Worm (Caenorhabditis elegans) whole organism, L4 larva: ENCODE results near the gene clec-187.
A peak's percentile ranks its signal among the peaks of the same experiment; 100 is the strongest.

ENCODE experiments used
- F49E8.2 ChIP-seq: sonication (generic microtip); optimal IDR thresholded peaks from 2 replicates; lab custom pipeline; 2016; ENCODE audit warnings: missing compliant biosample characterization, mild to moderate bottlenecking, missing genetic modification characterization, borderline replicate concordance
- T20F7.1 ChIP-seq: fragments of 200-800 bp; sonication (Bioruptor generic); optimal IDR thresholded peaks from 2 replicates; lab custom pipeline; 2018; ENCODE audit warnings: mild to moderate bottlenecking, missing genetic modification characterization, missing compliant biosample characterization
- Y105C5A.15 ChIP-seq: fragments of 200-800 bp; sonication (Bioruptor generic); IDR thresholded peaks from 2 replicates; pipeline ENCODE4 v1.3.6; 2022; ENCODE audit warnings: missing genetic modification characterization, missing compliant biosample characterization
- Y5F2A.4 ChIP-seq: fragments of 200-800 bp; sonication (Bioruptor generic); optimal IDR thresholded peaks from 2 replicates; lab custom pipeline; 2018; ENCODE audit warnings: mild to moderate bottlenecking, missing genetic modification characterization, missing compliant biosample characterization
- Y75B8A.6 ChIP-seq: fragments of 200-800 bp; sonication (Bioruptor generic); IDR thresholded peaks from 2 replicates; pipeline ENCODE4 v1.3.6; 2022; ENCODE audit warnings: missing genetic modification reagents, missing genetic modification characterization, missing compliant biosample characterization
- ama-1 ChIP-seq: fragments of 150-350 bp; optimal IDR thresholded peaks from 2 replicates; lab custom pipeline; 2014; ENCODE audit warnings: inconsistent platforms, mixed read lengths
- ceh-44 ChIP-seq: fragments of 200-800 bp; sonication (Bioruptor generic); IDR thresholded peaks from 2 replicates; pipeline ENCODE4 v1.3.6; 2022; ENCODE audit warnings: missing genetic modification reagents, missing genetic modification characterization, missing compliant biosample characterization
- ceh-62 ChIP-seq: sonication (generic microtip); optimal IDR thresholded peaks from 2 replicates; lab custom pipeline; 2017; ENCODE audit warnings: missing biosample characterization, missing genetic modification characterization
- ctbp-1 ChIP-seq: fragments of 200-800 bp; sonication (Bioruptor generic); IDR thresholded peaks from 2 replicates; pipeline ENCODE4 v1.3.6; 2022; ENCODE audit warnings: missing genetic modification reagents, missing genetic modification characterization, missing compliant biosample characterization
- daf-12 ChIP-seq: fragments of 150-350 bp; optimal IDR thresholded peaks from 2 replicates; lab custom pipeline; 2014; ENCODE audit warnings: missing biosample characterization, missing genetic modification reagents, missing genetic modification characterization
- daf-16 ChIP-seq, 3 experiments: sonication (generic microtip); optimal IDR thresholded peaks; 2 replicates each; lab custom pipeline; 2016 to 2017; ENCODE audit warnings: missing genetic modification characterization in 3 of 3, missing genetic modification reagents in 3 of 3, mild to moderate bottlenecking in 2 of 3, missing compliant biosample characterization in 2 of 3, missing biosample characterization in 1 of 3, moderate library complexity in 1 of 3
- daf-19 ChIP-seq: fragments of 200-800 bp; sonication (Bioruptor generic); conservative IDR thresholded peaks from 2 replicates; pipeline ENCODE4 v1.3.6; 2022; ENCODE audit warnings: missing genetic modification characterization, missing compliant biosample characterization
- daf-8 ChIP-seq: fragments of 200-800 bp; sonication (Bioruptor generic); IDR thresholded peaks from 2 replicates; pipeline ENCODE4 v1.3.6; 2022; ENCODE audit warnings: missing genetic modification characterization, missing compliant biosample characterization
- dmd-6 ChIP-seq: fragments of 200-800 bp; sonication (Bioruptor generic); IDR thresholded peaks from 2 replicates; pipeline ENCODE4 v1.3.6; 2022; ENCODE audit warnings: missing genetic modification reagents, missing genetic modification characterization, missing compliant biosample characterization
- dpl-1 ChIP-seq: fragments of 150-350 bp; optimal IDR thresholded peaks from 2 replicates; lab custom pipeline; 2014; ENCODE audit warnings: missing biosample characterization, missing genetic modification reagents, missing genetic modification characterization
- dve-1 ChIP-seq: sonication (generic microtip); optimal IDR thresholded peaks from 2 replicates; lab custom pipeline; 2017; ENCODE audit warnings: antibody characterized with exemption, mild to moderate bottlenecking, missing genetic modification characterization, missing compliant biosample characterization; ENCODE audit not compliant: insufficient read depth
- egl-27 ChIP-seq: sonication (generic microtip); optimal IDR thresholded peaks from 3 replicates; lab custom pipeline; 2017; ENCODE audit warnings: missing biosample characterization, missing genetic modification reagents, missing genetic modification characterization
- fkh-10 ChIP-seq: fragments of 150-350 bp; optimal IDR thresholded peaks from 2 replicates; lab custom pipeline; 2014; ENCODE audit warnings: missing biosample characterization, missing genetic modification reagents, missing genetic modification characterization
- hmg-1.1 ChIP-seq: fragments of 200-800 bp; sonication (Bioruptor generic); IDR thresholded peaks from 2 replicates; pipeline ENCODE4 v1.3.6; 2022; ENCODE audit warnings: missing genetic modification reagents, missing genetic modification characterization, missing compliant biosample characterization
- lin-15B ChIP-seq: fragments of 150-350 bp; sonication (generic microtip); optimal IDR thresholded peaks from 3 replicates; lab custom pipeline; 2014; ENCODE audit warnings: missing biosample characterization, missing genetic modification characterization
- mdl-1 ChIP-seq, 2 experiments: fragments of 150-350 bp in 1 of 2; sonication (generic microtip) in 1 of 2; optimal IDR thresholded peaks; 2 replicates each; lab custom pipeline; 2014 to 2017; ENCODE audit warnings: missing biosample characterization in 2 of 2, missing genetic modification characterization in 2 of 2
- mep-1 ChIP-seq: fragments of 150-350 bp; sonication (generic microtip); optimal IDR thresholded peaks from 3 replicates; lab custom pipeline; 2014; ENCODE audit warnings: missing biosample characterization, missing genetic modification characterization
- nhr-102 ChIP-seq: sonication (generic microtip); optimal IDR thresholded peaks from 2 replicates; lab custom pipeline; 2016; ENCODE audit warnings: mild to moderate bottlenecking, missing genetic modification characterization, moderate library complexity, missing compliant biosample characterization
- nhr-11 ChIP-seq: fragments of 150-350 bp; optimal IDR thresholded peaks from 2 replicates; lab custom pipeline; 2014; ENCODE audit warnings: missing biosample characterization, missing genetic modification characterization
- nhr-237 ChIP-seq: sonication (generic microtip); optimal IDR thresholded peaks from 2 replicates; lab custom pipeline; 2017; ENCODE audit warnings: missing biosample characterization, missing genetic modification characterization
- nhr-25 ChIP-seq: sonication (generic microtip); optimal IDR thresholded peaks from 2 replicates; lab custom pipeline; 2017; ENCODE audit warnings: missing genetic modification characterization, mild to moderate bottlenecking, missing compliant biosample characterization, antibody characterized with exemption, moderate library complexity, borderline replicate concordance; ENCODE audit not compliant: insufficient read depth
- nhr-28 ChIP-seq: fragments of 150-350 bp; optimal IDR thresholded peaks from 2 replicates; lab custom pipeline; 2014; ENCODE audit warnings: missing biosample characterization, missing genetic modification characterization
- nhr-41 ChIP-seq: fragments of 200-800 bp; sonication (Bioruptor generic); IDR thresholded peaks from 2 replicates; pipeline ENCODE4 v1.3.6; 2022; ENCODE audit warnings: missing genetic modification reagents, missing genetic modification characterization, missing compliant biosample characterization
- nhr-6 ChIP-seq: fragments of 150-350 bp; optimal IDR thresholded peaks from 2 replicates; lab custom pipeline; 2014; ENCODE audit warnings: missing biosample characterization, missing genetic modification characterization
- pqm-1 ChIP-seq: sonication (generic microtip); optimal IDR thresholded peaks from 2 replicates; lab custom pipeline; 2017; ENCODE audit warnings: missing biosample characterization, missing genetic modification characterization
- sdz-12 ChIP-seq: fragments of 200-800 bp; sonication (Bioruptor generic); optimal IDR thresholded peaks from 2 replicates; lab custom pipeline; 2018; ENCODE audit warnings: mild to moderate bottlenecking, missing genetic modification characterization, missing compliant biosample characterization
- unc-62 ChIP-seq, 3 experiments: fragments of 150-350 bp in 1 of 3; sonication (generic microtip); optimal IDR thresholded peaks in 2 of 3; peaks in 1 of 3; 1 replicate in 1 of 3; 2 replicates in 2 of 3; lab custom pipeline; 2014 to 2017; ENCODE audit warnings: missing biosample characterization in 3 of 3, missing genetic modification characterization in 3 of 3, missing genetic modification reagents in 3 of 3, missing genotype in 1 of 3
- ztf-7 ChIP-seq: fragments of 150-350 bp; optimal IDR thresholded peaks from 2 replicates; lab custom pipeline; 2014; ENCODE audit warnings: missing biosample characterization, missing genetic modification characterization

Gene clec-187

DNA sequence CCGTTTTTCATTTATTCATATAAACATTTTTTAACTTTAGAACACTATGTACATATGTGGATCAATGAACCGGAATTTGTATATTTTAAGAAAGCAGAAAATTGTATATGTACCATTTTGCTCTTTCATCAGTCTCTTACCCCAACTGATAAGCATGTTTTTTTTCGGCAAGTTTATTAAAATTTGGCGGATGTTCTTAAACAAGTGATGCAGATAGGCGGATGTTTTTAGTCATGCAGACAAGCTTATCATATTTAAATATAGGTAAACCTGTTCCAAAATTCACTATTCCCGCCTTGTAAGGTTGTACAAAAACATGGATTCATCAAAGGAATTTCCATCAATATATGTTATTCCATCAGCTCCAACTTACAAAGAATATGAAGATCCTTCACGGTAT is 28.1 kb upstream of the clec-187 start, which contains the start of gene K08D8.9:
K08D8.9 (plus strand) TSS at position 301 of the 400 bp plus-strand sequence.
- TF ChIP-seq daf-12 (tag; lab: Kevin White, UChicago) (no peak), nhr-6 (tag; lab: Kevin White, UChicago) (no peak), dpl-1 (GFP tag; lab: Kevin White, UChicago) (no peak), sdz-12 (no peak), egl-27 (tag; lab: Kevin White, UChicago) (no peak), daf-19 (no peak), nhr-25 (tag; lab: Kevin White, UChicago) (no peak), ceh-44 (no peak), lin-15B (no peak)
- TF ChIP-seq, all 104 proteins: peak for 0

DNA sequence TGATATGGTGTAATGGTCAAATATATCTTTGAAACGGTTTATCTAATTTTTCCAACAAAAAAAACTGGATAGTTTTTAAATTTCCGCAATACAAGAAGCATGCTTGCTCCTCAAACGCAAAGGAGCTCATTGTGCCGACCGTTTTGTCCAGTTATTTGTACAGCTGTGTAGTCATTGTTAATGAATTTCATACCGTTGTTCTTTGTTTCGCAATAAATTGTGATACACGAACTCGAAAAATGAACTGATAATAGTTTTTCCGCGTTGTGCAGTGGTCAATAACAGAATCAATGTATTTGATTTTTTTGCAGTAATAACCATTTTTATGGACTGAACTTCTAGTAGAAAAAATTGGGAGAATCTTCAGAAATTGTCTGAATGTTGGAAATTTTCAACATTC is 27.5 kb upstream of the clec-187 start:
- TF ChIP-seq daf-16 (GFP tag; optimal IDR thresholded peaks at IDR 0.05; lab: Kevin White, UChicago): no peak
- TF ChIP-seq daf-16 (tag; optimal IDR thresholded peaks at IDR 0.05; lab: Kevin White, UChicago): peak; percentile 38
- TF ChIP-seq nhr-41 (GFP tag; lab: Robert Waterston, UW): no peak
- TF ChIP-seq mep-1 (tag; lab: Kevin White, UChicago): no peak
- TF ChIP-seq nhr-28: peak; percentile 59
- TF ChIP-seq ctbp-1: no peak

DNA sequence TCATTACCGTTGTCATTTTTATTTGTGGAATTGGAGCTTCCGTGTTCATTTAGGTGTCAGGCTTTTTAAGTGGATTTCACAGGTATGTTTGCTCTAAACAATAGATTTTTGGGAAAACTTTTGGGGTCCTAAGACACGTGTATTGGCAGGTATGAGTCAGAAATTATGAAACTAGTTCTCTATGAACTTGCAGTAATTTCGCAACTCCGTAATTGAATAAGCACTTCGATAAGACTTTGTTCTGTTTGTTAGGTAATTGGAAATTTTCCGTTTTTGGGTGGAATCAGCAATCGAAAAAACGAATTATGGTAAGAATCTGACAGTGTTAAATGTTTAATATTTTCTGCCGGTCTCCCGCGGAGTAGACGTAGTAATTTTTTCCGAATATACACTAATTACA is 25.9 kb upstream of the clec-187 start:
- TF ChIP-seq ama-1 (lab: Kevin White, UChicago) (no peak), mdl-1 (tag; optimal IDR thresholded peaks at IDR 0.05; lab: Kevin White, UChicago) (no peak), nhr-6 (tag; lab: Kevin White, UChicago) (no peak), dpl-1 (GFP tag; lab: Kevin White, UChicago) (no peak), ceh-62 (tag; lab: Kevin White, UChicago) (no peak), Y105C5A.15 (GFP tag; lab: Robert Waterston, UW) (no peak), nhr-102 (tag; lab: Kevin White, UChicago) (no peak), nhr-11 (no peak), ztf-7 (tag; lab: Kevin White, UChicago) (no peak), T20F7.1 (GFP tag; lab: Kevin White, UChicago) (no peak), daf-16 (GFP tag; optimal IDR thresholded peaks at IDR 0.05; lab: Kevin White, UChicago) (no peak), daf-16 (tag; optimal IDR thresholded peaks at IDR 0.05; lab: Kevin White, UChicago) (peak; percentile 17), fkh-10 (GFP tag; lab: Kevin White, UChicago) (no peak), unc-62 (GFP tag; optimal IDR thresholded peaks at IDR 0.05 in 1 of 2; lab: Kevin White, UChicago) (peak in 1 of 2 experiments; percentile 74), unc-62 (tag; optimal IDR thresholded peaks at IDR 0.05; lab: Kevin White, UChicago) (no peak), nhr-41 (GFP tag; lab: Robert Waterston, UW) (no peak)

DNA sequence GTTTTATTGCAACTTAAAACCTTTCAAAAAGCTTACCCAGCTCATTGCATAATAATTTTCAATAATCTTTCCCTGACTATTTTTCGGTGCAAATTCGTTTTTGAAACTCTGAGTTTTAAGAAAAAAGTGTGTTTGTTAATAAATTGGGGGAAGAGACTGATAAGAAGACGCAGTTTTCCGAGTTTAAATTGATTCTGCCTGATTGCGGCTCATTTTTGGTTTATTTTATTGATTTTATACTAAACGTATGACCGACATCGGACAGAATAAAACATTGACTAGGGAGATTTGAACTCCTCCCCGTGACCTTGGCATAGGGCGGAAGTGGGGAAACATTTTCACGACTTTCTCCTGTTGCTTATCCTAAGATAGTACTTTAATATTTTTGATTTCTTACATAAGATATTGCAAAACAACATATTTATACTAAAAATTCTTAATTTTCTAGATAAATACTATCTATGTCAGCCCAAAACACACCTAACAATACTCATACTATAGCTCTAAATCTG is 25.1 kb upstream of the clec-187 start, which contains the start of gene K08D8.7:
K08D8.7 (plus strand) TSS at position 462 of the 512 bp plus-strand sequence.
- TF ChIP-seq dmd-6 (GFP tag; lab: Robert Waterston, UW): peak; percentile 33; the same call in 1 of the 2 replicates
- no peak for TF ChIP-seq Y75B8A.6 (GFP tag; lab: Robert Waterston, UW)
- TF ChIP-seq pqm-1: peak; percentile 40
- TF ChIP-seq daf-16 (GFP tag; optimal IDR thresholded peaks at IDR 0.05; lab: Kevin White, UChicago): no peak
- peak; percentile 24 for TF ChIP-seq daf-16 (tag; optimal IDR thresholded peaks at IDR 0.05; lab: Kevin White, UChicago)
- no peak for TF ChIP-seq lin-15B
- peak; percentile 41 for TF ChIP-seq nhr-28
- TF ChIP-seq dve-1 (tag; lab: Kevin White, UChicago): peak; percentile 23
- TF ChIP-seq, all 104 proteins: peak for 5

DNA sequence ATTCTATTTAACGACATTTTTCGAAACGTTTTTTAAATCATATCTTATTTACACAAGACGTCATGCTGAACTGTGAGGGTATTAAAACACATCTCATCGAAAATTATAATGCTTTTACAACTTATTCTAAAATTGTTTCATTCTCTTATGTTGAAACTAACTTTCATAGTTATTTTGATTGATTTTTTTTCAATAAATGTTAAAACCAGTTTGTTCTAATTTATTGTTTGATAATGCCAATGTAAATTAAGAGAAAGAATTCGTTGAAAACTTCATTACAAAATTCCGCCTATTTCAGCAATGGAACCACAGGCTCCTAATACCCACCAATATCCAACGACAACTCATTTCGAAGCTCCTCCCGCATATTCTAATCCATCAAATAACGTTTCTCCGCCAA is 23.7 kb upstream of the clec-187 start, which contains the start of gene K08D8.11:
K08D8.11 (plus strand) TSS at position 301 of the 400 bp plus-strand sequence.
- TF ChIP-seq daf-8 (GFP tag; lab: Robert Waterston, UW): no peak
- no peak for TF ChIP-seq F49E8.2 (tag; lab: Kevin White, UChicago)
- no peak for TF ChIP-seq ama-1 (lab: Kevin White, UChicago)
- TF ChIP-seq nhr-237 (tag; lab: Kevin White, UChicago): no peak
- TF ChIP-seq Y75B8A.6 (GFP tag; lab: Robert Waterston, UW): no peak
- no peak for TF ChIP-seq dpl-1 (GFP tag; lab: Kevin White, UChicago)
- no peak for TF ChIP-seq Y5F2A.4 (GFP tag; lab: Kevin White, UChicago)
- no peak for TF ChIP-seq hmg-1.1 (GFP tag; lab: Robert Waterston, UW)
